Fruit fly (Drosophila melanogaster) ovary, adult (tissue): ENCODE measurements around the gene sqd.
A peak's percentile ranks its signal among the peaks of the same experiment; 100 is the strongest.

Source experiments
- CG17801 ChIP-seq: fragments of 200-800 bp; optimal IDR thresholded peaks from 2 replicates; lab custom pipeline; 2019; ENCODE audit warnings: missing biosample characterization, mild to moderate bottlenecking, missing genetic modification characterization, moderate library complexity; ENCODE audit not compliant: partially characterized antibody

Gene sqd

dm6 chr3R:13645874-13646370 lies at the start of gene sqd:
sqd (minus strand) TSS chr3R:13646304.
- TF ChIP-seq CG17801: peak; percentile 70

- no peak for TF ChIP-seq CG17801
These were observed 47.6 kb upstream of the sqd start, which contains the start of gene CG14367 for dm6 chr3R:13693753-13694152. CG14367 (plus strand) TSS chr3R:13694053.

- TF ChIP-seq CG17801: no peak
These were observed 40.5 kb upstream of the sqd start, which contains the start of gene omd for dm6 chr3R:13686371-13687211. omd (minus strand) TSS chr3R:13687210.

- TF ChIP-seq CG17801: no peak
These were observed 39.9 kb upstream of the sqd start for dm6 chr3R:13685969-13686368.

dm6 chr3R:13684569-13685402 lies 38.7 kb upstream of the sqd start:
- TF ChIP-seq CG17801: no peak

dm6 chr3R:13683624-13684568 lies 37.8 kb upstream of the sqd start, which contains the start of gene flfl:
flfl (plus strand) TSS chr3R:13683921.
- peak; percentile 31 for TF ChIP-seq CG17801

- no peak for TF ChIP-seq CG17801
These were observed 37.0 kb upstream of the sqd start for dm6 chr3R:13682994-13683623.

- TF ChIP-seq CG17801: no peak
These were observed 30.3 kb upstream of the sqd start, which contains the start of the genes Lkb1 and CG9588 for dm6 chr3R:13676137-13677086. Lkb1 (plus strand) TSS chr3R:13676549. CG9588 (minus strand) TSS chr3R:13676681.

dm6 chr3R:13674492-13675033 lies 28.5 kb upstream of the sqd start, which contains the start of gene Task6:
Task6 (minus strand) TSS chr3R:13674542.
- TF ChIP-seq CG17801: no peak

- TF ChIP-seq CG17801: no peak
These were observed 26.8 kb upstream of the sqd start for dm6 chr3R:13672898-13673297.

- no peak for TF ChIP-seq CG17801
These were observed 19.9 kb upstream of the sqd start for dm6 chr3R:13665992-13666391.

- TF ChIP-seq CG17801: no peak
These were observed 16.0 kb upstream of the sqd start for dm6 chr3R:13662149-13662548.

- peak; percentile 88 for TF ChIP-seq CG17801
These were observed 15.0 kb upstream of the sqd start, which contains the start of gene B52 for dm6 chr3R:13660924-13661659. B52 (plus strand) TSS chr3R:13661311.
